Fruit fly (Drosophila melanogaster) whole organism, adult: ENCODE results near the gene CG6282.

Experiments used
- CG11617 ChIP-seq: fragments of 200-800 bp; sonication (Bioruptor generic); optimal IDR thresholded peaks from 2 replicates; lab custom pipeline; 2017; ENCODE audit warnings: mild to moderate bottlenecking, missing biosample characterization, missing genetic modification reagents, missing genetic modification characterization
- Hr96 ChIP-seq: fragments of 200-800 bp; sonication (Bioruptor generic); optimal IDR thresholded peaks from 2 replicates; lab custom pipeline; 2016; ENCODE audit warnings: missing biosample characterization, missing genetic modification characterization
- tj ChIP-seq: fragments of 200-800 bp; sonication (Bioruptor generic); optimal IDR thresholded peaks from 3 replicates; lab custom pipeline; 2017; ENCODE audit warnings: missing biosample characterization, mild to moderate bottlenecking, missing genetic modification characterization, moderate library complexity

DNA sequence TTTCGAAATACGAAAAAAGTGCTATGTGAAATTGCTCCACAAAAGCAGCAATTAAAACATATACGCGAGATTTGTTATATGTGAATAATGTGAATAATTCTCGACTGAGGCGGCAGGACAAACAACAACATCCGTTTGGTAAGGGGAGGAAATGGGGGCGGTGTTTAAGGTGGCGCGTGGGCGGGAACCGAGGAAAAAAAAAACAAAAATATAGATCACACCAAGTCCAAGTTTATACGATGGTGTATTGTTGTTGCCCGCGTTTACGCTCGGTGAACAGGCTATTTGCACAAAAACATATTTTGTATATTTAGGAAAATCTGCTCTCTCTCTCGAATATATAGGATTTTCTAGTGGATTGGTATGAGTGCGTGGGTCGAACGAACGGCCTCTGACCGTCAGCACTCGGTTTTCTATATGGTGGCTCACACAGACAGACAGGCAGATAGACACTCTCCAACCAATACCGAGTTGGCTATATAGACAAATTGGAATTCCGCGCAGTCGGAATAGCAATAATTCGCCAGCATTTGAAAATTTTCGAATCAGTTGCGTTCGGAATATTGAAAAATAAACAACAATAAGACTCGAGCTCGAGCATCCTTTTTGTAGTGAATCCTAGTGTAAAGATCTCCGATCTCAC, 25.4 kb downstream of the CG6282 start:
- TF ChIP-seq tj (GFP tag; lab: Kevin White, UChicago) (no peak), Hr96 (GFP tag; lab: Kevin White, UChicago) (no peak), CG11617 (no peak)
